Worm (Caenorhabditis elegans) whole organism, mixed stage, embryonic: Measurements from ENCODE around the gene C38C3.6.

Experiments
- blmp-1 ChIP-seq: fragments of 150-350 bp; optimal IDR thresholded peaks from 2 replicates; lab custom pipeline; 2014; ENCODE audit warnings: missing biosample characterization, missing genetic modification characterization
- ces-1 ChIP-seq: fragments of 150-350 bp; optimal IDR thresholded peaks from 2 replicates; lab custom pipeline; 2014; ENCODE audit warnings: missing biosample characterization, missing genetic modification reagents, missing genetic modification characterization
- hlh-1 ChIP-seq: fragments of 150-350 bp; optimal IDR thresholded peaks from 2 replicates; lab custom pipeline; 2014; ENCODE audit warnings: missing biosample characterization, missing genetic modification reagents, missing genetic modification characterization
- lsy-2 ChIP-seq: fragments of 150-350 bp; optimal IDR thresholded peaks from 2 replicates; lab custom pipeline; 2014; ENCODE audit warnings: missing biosample characterization, missing genetic modification characterization
- mep-1 ChIP-seq: fragments of 150-350 bp; optimal IDR thresholded peaks from 2 replicates; lab custom pipeline; 2017; ENCODE audit warnings: missing biosample characterization, missing genetic modification reagents, missing genetic modification characterization, inconsistent platforms
- nhr-2 ChIP-seq: fragments of 150-350 bp; optimal IDR thresholded peaks from 2 replicates; lab custom pipeline; 2014; ENCODE audit warnings: missing biosample characterization, missing genetic modification characterization
- nhr-76 ChIP-seq: sonication (generic microtip); optimal IDR thresholded peaks from 2 replicates; lab custom pipeline; 2017; ENCODE audit warnings: missing biosample characterization, missing genetic modification characterization
- pha-4 ChIP-seq: fragments of 150-350 bp; optimal IDR thresholded peaks from 2 replicates; lab custom pipeline; 2018; ENCODE audit warnings: missing biosample characterization, missing genetic modification reagents, missing genetic modification characterization
- snpc-4 ChIP-seq: fragments of 150-350 bp; optimal IDR thresholded peaks from 2 replicates; lab custom pipeline; 2014; ENCODE audit warnings: missing biosample characterization, missing genetic modification characterization
- tbx-8 ChIP-seq: fragments of 200-800 bp; sonication (Bioruptor generic); optimal IDR thresholded peaks from 2 replicates; lab custom pipeline; 2018; ENCODE audit warnings: mild to moderate bottlenecking, missing genetic modification characterization, moderate library complexity, missing compliant biosample characterization
- unc-120 ChIP-seq: sonication (generic microtip); optimal IDR thresholded peaks from 2 replicates; lab custom pipeline; 2017; ENCODE audit warnings: missing genetic modification characterization, missing compliant biosample characterization; ENCODE audit not compliant: poor library complexity, severe bottlenecking
- unc-39 ChIP-seq: fragments of 150-350 bp; optimal IDR thresholded peaks from 2 replicates; lab custom pipeline; 2014; ENCODE audit warnings: missing biosample characterization, missing genetic modification characterization
- unc-62 ChIP-seq: fragments of 150-350 bp; optimal IDR thresholded peaks from 2 replicates; lab custom pipeline; 2014; ENCODE audit warnings: missing biosample characterization, missing genetic modification reagents, missing genetic modification characterization
- zip-8 ChIP-seq: fragments of 150-350 bp; optimal IDR thresholded peaks from 2 replicates; lab custom pipeline; 2014; ENCODE audit warnings: missing biosample characterization, missing genetic modification characterization

ce11 chrV:1459374-1459926 is 32.0 kb downstream of the C38C3.6 start:
- TF ChIP-seq blmp-1 (tag; lab: Kevin White, UChicago) (no peak), unc-62 (GFP tag; lab: Kevin White, UChicago) (no peak), tbx-8 (GFP tag; lab: Kevin White, UChicago) (no peak), nhr-76 (tag; lab: Kevin White, UChicago) (no peak), mep-1 (no peak), unc-39 (tag; lab: Kevin White, UChicago) (no peak), zip-8 (tag; lab: Kevin White, UChicago) (no peak), pha-4 (tag; lab: Kevin White, UChicago) (no peak), lsy-2 (tag; lab: Kevin White, UChicago) (no peak), ces-1 (GFP tag; lab: Kevin White, UChicago) (no peak), nhr-2 (tag; lab: Kevin White, UChicago) (no peak), snpc-4 (tag; lab: Kevin White, UChicago) (no peak), unc-120 (tag; lab: Kevin White, UChicago) (no peak), hlh-1 (tag; lab: Kevin White, UChicago) (no peak)
